Fruit fly (Drosophila melanogaster) whole organism, pupa: ENCODE measurements around the gene vn.

ENCODE experiments used
- CG10348 ChIP-seq: fragments of 200-800 bp; sonication (Bioruptor generic); IDR thresholded peaks from 2 replicates; pipeline ENCODE4 v1.3.6; 2022; ENCODE audit warnings: missing biosample characterization, missing genetic modification characterization
- CG12605 ChIP-seq: fragments of 200-800 bp; sonication (Bioruptor generic); IDR thresholded peaks from 2 replicates; pipeline ENCODE4 v1.3.6; 2022; ENCODE audit warnings: missing biosample characterization, missing genetic modification characterization
- CG13204 ChIP-seq: fragments of 200-800 bp; sonication (Bioruptor generic); optimal IDR thresholded peaks from 2 replicates; lab custom pipeline; 2018; ENCODE audit warnings: missing biosample characterization, mild to moderate bottlenecking, missing genetic modification characterization, moderate library complexity
- CG14655 ChIP-seq: fragments of 200-800 bp; sonication (Bioruptor generic); optimal IDR thresholded peaks from 3 replicates; lab custom pipeline; 2017; ENCODE audit warnings: mild to moderate bottlenecking, missing biosample characterization, missing genetic modification reagents, missing genetic modification characterization
- CG15710 ChIP-seq: fragments of 200-800 bp; sonication (Bioruptor generic); optimal IDR thresholded peaks from 2 replicates; lab custom pipeline; 2018; ENCODE audit warnings: missing biosample characterization, mild to moderate bottlenecking, missing genetic modification characterization, moderate library complexity
- CG17806 ChIP-seq: fragments of 200-800 bp; sonication (Bioruptor generic); optimal IDR thresholded peaks from 2 replicates; lab custom pipeline; 2018; ENCODE audit warnings: missing biosample characterization, mild to moderate bottlenecking, missing genetic modification characterization, moderate library complexity
- CG32121 ChIP-seq: fragments of 200-800 bp; sonication (Bioruptor generic); IDR thresholded peaks from 2 replicates; pipeline ENCODE4 v1.3.6; 2022; ENCODE audit warnings: missing biosample characterization, missing genetic modification characterization
- CG34367 ChIP-seq: fragments of 200-800 bp; sonication (Bioruptor generic); optimal IDR thresholded peaks from 2 replicates; lab custom pipeline; 2018; ENCODE audit warnings: missing biosample characterization, mild to moderate bottlenecking, missing genetic modification characterization
- CG4496 ChIP-seq: fragments of 200-800 bp; sonication (Bioruptor generic); IDR thresholded peaks from 3 replicates; pipeline ENCODE4 v1.3.6; 2022; ENCODE audit warnings: missing biosample characterization, missing genetic modification characterization
- CG8159 ChIP-seq: fragments of 200-800 bp; sonication (Bioruptor generic); optimal IDR thresholded peaks from 3 replicates; lab custom pipeline; 2018; ENCODE audit warnings: missing biosample characterization, mild to moderate bottlenecking, missing genetic modification characterization, moderate library complexity
- CG8301 ChIP-seq: fragments of 200-800 bp; sonication (Bioruptor generic); optimal IDR thresholded peaks from 2 replicates; lab custom pipeline; 2018; ENCODE audit warnings: missing biosample characterization, mild to moderate bottlenecking, missing genetic modification characterization
- CG9948 ChIP-seq: fragments of 200-800 bp; sonication (Bioruptor generic); optimal IDR thresholded peaks from 2 replicates; lab custom pipeline; 2018; ENCODE audit warnings: missing biosample characterization, mild to moderate bottlenecking, missing genetic modification characterization, moderate library complexity
- D1 ChIP-seq: fragments of 200-800 bp; sonication (Bioruptor generic); optimal IDR thresholded peaks from 2 replicates; lab custom pipeline; 2018; ENCODE audit warnings: missing biosample characterization, mild to moderate bottlenecking, missing genetic modification characterization, moderate library complexity
- EcR ChIP-seq: fragments of 200-800 bp; sonication (Bioruptor generic); optimal IDR thresholded peaks from 3 replicates; lab custom pipeline; 2019; ENCODE audit warnings: missing biosample characterization, missing genetic modification characterization, mild to moderate bottlenecking, moderate library complexity, missing genetic modification reagents
- Ets98B ChIP-seq: fragments of 200-800 bp; sonication (Bioruptor generic); IDR thresholded peaks from 2 replicates; pipeline ENCODE4 v1.3.6; 2022; ENCODE audit warnings: missing biosample characterization, missing genetic modification characterization
- Pif1A ChIP-seq: fragments of 200-800 bp; sonication (Bioruptor generic); optimal IDR thresholded peaks from 3 replicates; lab custom pipeline; 2016; ENCODE audit warnings: missing biosample characterization, missing genetic modification characterization
- Pif1B ChIP-seq: fragments of 200-800 bp; sonication (Bioruptor generic); optimal IDR thresholded peaks from 3 replicates; lab custom pipeline; 2016; ENCODE audit warnings: missing biosample characterization, missing genetic modification characterization
- Snoo ChIP-seq: fragments of 200-800 bp; sonication (Bioruptor generic); optimal IDR thresholded peaks from 3 replicates; lab custom pipeline; 2017; ENCODE audit warnings: missing biosample characterization, mild to moderate bottlenecking, missing genetic modification characterization, inconsistent platforms
- fd96Ca ChIP-seq: fragments of 200-800 bp; sonication (Bioruptor generic); IDR thresholded peaks from 3 replicates; pipeline ENCODE4 v1.3.6; 2022; ENCODE audit warnings: missing biosample characterization, missing genetic modification characterization
- gl ChIP-seq: fragments of 200-800 bp; sonication (Bioruptor generic); optimal IDR thresholded peaks from 2 replicates; lab custom pipeline; 2018; ENCODE audit warnings: missing biosample characterization, mild to moderate bottlenecking, missing genetic modification characterization
- rn ChIP-seq: fragments of 200-800 bp; sonication (Bioruptor generic); IDR thresholded peaks from 2 replicates; pipeline ENCODE4 v1.3.6; 2022; ENCODE audit warnings: missing biosample characterization, missing genetic modification characterization

vn gene

DNA sequence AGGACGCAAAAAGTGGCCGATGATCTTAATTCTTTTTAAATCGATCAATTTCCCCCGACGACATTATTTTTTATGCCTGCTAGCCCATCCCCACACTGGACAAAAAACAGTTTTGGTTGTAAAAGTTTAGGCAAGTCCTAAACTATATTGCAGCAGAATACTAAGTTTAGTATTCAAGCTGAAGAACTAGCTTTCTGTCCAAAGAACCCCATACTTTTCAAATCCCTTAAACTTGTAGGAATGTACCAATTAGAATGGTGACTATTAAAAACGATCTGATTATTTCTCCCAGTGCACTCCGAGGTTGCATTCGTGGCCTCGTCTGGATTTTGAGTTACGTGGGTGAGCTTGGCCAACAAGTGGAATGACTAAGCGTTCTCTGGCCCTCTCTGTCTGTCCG, 20.0 kb downstream of the vn start:
- no peak for TF ChIP-seq CG14655 (GFP tag; lab: Kevin White, UChicago)
- TF ChIP-seq CG8159 (tag; lab: Kevin White, UChicago), result peak; percentile 39
- no peak for TF ChIP-seq Ets98B
- peak; percentile 52 for TF ChIP-seq CG15710
- TF ChIP-seq Pif1A (GFP tag; lab: Kevin White, UChicago), result peak; percentile 12
- TF ChIP-seq CG9948 (tag; lab: Kevin White, UChicago), result peak; percentile 6
- TF ChIP-seq, all 21 proteins: peak for 4

DNA sequence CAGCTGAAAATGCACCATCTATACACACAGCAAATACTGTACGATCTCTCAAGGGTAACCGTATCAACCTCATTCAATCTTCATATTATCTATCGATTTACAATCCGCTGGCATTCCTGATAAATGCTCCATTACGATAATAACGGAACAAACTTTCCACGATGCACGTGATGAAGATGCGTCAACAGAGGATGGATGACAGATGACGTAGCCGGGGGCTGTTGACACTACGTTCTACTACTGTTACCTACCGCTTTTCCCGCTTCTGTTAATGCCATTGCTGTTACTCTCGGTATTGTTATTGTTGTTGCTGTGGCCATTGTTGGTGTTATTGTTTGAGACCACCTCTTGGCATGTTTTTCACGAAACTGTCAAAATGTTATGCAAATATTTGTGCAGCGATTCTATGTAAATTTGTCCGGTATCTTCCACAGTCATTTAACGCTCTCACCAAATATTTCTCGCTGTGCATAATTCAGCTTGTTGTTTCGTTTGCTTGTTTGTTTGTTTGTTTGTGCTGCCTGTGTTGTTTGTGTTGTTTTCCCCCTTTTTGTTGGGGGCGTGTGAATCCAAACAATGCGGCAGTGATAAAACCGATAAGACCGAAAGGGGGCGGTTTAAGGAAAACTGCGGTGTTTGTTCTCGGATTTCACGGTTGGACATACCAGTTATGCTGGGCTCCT, 21.6 kb downstream of the vn start:
- TF ChIP-seq CG12605 (GFP tag; lab: Robert Waterston, UW) (no peak), CG8159 (tag; lab: Kevin White, UChicago) (peak; percentile 21), fd96Ca (GFP tag; lab: Robert Waterston, UW) (peak; percentile 31; the same call in 1 of the 3 replicates), Snoo (tag; lab: Kevin White, UChicago) (peak; percentile 36), Pif1A (GFP tag; lab: Kevin White, UChicago) (peak; percentile 19), CG8301 (tag; lab: Kevin White, UChicago) (peak; percentile 6)

DNA sequence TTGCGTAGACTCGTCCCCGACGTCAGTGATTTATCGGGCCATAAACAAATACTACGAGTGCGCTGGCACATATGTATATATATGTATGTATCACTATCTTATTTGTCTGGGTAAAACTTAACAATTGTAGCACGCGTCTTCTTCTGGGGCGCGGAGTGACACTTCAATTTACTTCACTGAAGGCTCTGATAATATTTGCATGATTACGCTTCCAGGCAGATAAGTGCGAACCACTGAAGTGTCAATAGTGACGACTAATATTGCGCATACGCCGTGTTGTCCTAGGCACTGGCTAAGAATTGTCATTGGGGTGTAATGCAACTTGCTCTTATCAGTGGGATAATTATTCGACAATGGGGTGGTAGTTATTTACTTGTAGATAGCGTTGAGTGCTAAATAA, 24.0 kb downstream of the vn start:
- peak; percentile 3 for TF ChIP-seq CG17806 (tag; lab: Kevin White, UChicago)
- peak; percentile 8 for TF ChIP-seq CG15710
- TF ChIP-seq gl (tag; lab: Kevin White, UChicago), result peak; percentile 60
- TF ChIP-seq fd96Ca (GFP tag; lab: Robert Waterston, UW), result 0 out of 3 replicates have a peak, but pooled peaks have one; percentile 22
- TF ChIP-seq CG9948 (tag; lab: Kevin White, UChicago), result no peak
- peak; percentile 38 for TF ChIP-seq CG8159 (tag; lab: Kevin White, UChicago)
- peak; percentile 26 for TF ChIP-seq CG14655 (GFP tag; lab: Kevin White, UChicago)
- TF ChIP-seq Pif1B, result peak; percentile 34
- no peak for TF ChIP-seq Snoo (tag; lab: Kevin White, UChicago)
- peak; percentile 54 for TF ChIP-seq Pif1A (GFP tag; lab: Kevin White, UChicago)
- no peak for TF ChIP-seq EcR (GFP tag; lab: Kevin White, UChicago)
- peak; percentile 51; the same call in 1 of the 3 replicates for TF ChIP-seq CG4496 (GFP tag; lab: Robert Waterston, UW)
- TF ChIP-seq, all 21 proteins: peak for 9

DNA sequence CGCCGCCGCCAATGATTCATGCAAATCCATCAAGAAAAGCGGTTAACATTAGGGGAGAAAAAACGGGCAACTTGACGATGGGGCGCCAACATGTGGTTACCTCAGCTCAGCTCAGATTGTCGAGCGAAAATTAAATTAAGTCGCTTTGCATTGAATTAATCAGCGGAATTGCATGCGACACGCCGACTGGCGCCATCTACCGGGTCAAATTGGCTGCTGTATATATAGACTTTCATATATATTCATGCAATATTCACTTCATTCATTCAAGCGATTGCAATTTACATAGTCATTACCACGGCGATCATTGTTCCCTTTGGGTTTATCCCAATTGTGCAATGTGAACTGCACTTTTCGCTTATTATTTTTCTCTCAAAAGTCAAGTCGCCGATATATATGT, 24.7 kb downstream of the vn start:
- TF ChIP-seq rn (no peak), CG14655 (GFP tag; lab: Kevin White, UChicago) (no peak), D1 (tag; lab: Kevin White, UChicago) (no peak), CG32121 (no peak), CG12605 (GFP tag; lab: Robert Waterston, UW) (no peak), CG10348 (no peak), Pif1A (GFP tag; lab: Kevin White, UChicago) (no peak)
- TF ChIP-seq, all 21 proteins: peak for 0

- TF ChIP-seq D1 (tag; lab: Kevin White, UChicago), result no peak
- TF ChIP-seq CG8159 (tag; lab: Kevin White, UChicago), result no peak
- no peak for TF ChIP-seq CG34367 (tag; lab: Kevin White, UChicago)
- TF ChIP-seq CG8301 (tag; lab: Kevin White, UChicago), result no peak
- TF ChIP-seq CG14655 (GFP tag; lab: Kevin White, UChicago), result no peak
- no peak for TF ChIP-seq CG9948 (tag; lab: Kevin White, UChicago)
These were observed 25.4 kb downstream of the vn start for dm6 chr3L:5820039-5820438.

DNA sequence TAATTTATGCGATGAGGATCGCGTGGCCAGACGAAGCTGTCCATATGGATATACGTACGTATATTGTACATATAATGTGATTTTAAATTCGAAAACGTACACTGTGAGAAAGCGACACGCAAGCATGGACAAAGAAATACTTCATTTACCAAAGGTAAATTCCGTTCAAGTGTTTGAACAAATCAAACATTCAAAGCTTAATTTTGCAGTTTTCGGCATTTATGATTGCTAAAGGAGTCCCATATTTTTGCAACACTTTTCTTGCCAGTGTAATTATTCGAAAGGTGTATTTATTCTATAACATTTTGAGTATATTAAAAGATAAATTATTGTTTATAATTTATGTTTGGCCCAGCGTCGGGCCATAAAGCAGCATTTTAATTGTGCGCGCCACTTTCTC, 26.2 kb downstream of the vn start:
- no peak for TF ChIP-seq CG9948 (tag; lab: Kevin White, UChicago)
- TF ChIP-seq Pif1A (GFP tag; lab: Kevin White, UChicago), result no peak
- TF ChIP-seq fd96Ca (GFP tag; lab: Robert Waterston, UW), result 0 out of 3 replicates have a peak, but pooled peaks have one; percentile 28
- no peak for TF ChIP-seq CG8301 (tag; lab: Kevin White, UChicago)
- TF ChIP-seq Ets98B, result no peak
- no peak for TF ChIP-seq rn
- TF ChIP-seq CG32121, result no peak
- peak; percentile 13 for TF ChIP-seq Snoo (tag; lab: Kevin White, UChicago)

- TF ChIP-seq CG9948 (tag; lab: Kevin White, UChicago), result no peak
- no peak for TF ChIP-seq CG13204 (GFP tag; lab: Kevin White, UChicago)
- no peak for TF ChIP-seq CG4496 (GFP tag; lab: Robert Waterston, UW)
- no peak for TF ChIP-seq Ets98B
- no peak for TF ChIP-seq CG34367 (tag; lab: Kevin White, UChicago)
- no peak for TF ChIP-seq gl (tag; lab: Kevin White, UChicago)
- no peak for TF ChIP-seq fd96Ca (GFP tag; lab: Robert Waterston, UW)
- TF ChIP-seq D1 (tag; lab: Kevin White, UChicago), result no peak
- no peak for TF ChIP-seq Pif1A (GFP tag; lab: Kevin White, UChicago)
- no peak for TF ChIP-seq CG8301 (tag; lab: Kevin White, UChicago)
These were observed 28.3 kb downstream of the vn start for dm6 chr3L:5817177-5817576.
